Fruit fly (Drosophila melanogaster) whole organism, embryonic: ENCODE data around the gene Abca3.

Experiments
- CG11398 ChIP-seq: fragments of 200-800 bp; sonication (Bioruptor generic); optimal IDR thresholded peaks from 2 replicates; lab custom pipeline; 2016; ENCODE audit warnings: missing biosample characterization, missing genetic modification characterization
- CG34376 ChIP-seq: fragments of 200-800 bp; sonication (Bioruptor generic); optimal IDR thresholded peaks from 2 replicates; lab custom pipeline; 2018; ENCODE audit warnings: missing biosample characterization, mild to moderate bottlenecking, missing genetic modification characterization
- Camta ChIP-seq: fragments of 200-800 bp; sonication (Bioruptor generic); optimal IDR thresholded peaks from 2 replicates; lab custom pipeline; 2016; ENCODE audit warnings: missing biosample characterization, missing genetic modification characterization
- Dbx ChIP-seq: fragments of 200-800 bp; sonication (Bioruptor generic); IDR thresholded peaks from 3 replicates; pipeline ENCODE4 v1.3.6; 2022; ENCODE audit warnings: missing biosample characterization, missing genetic modification characterization
- NK7.1 ChIP-seq: fragments of 200-800 bp; sonication (Bioruptor generic); optimal IDR thresholded peaks from 3 replicates; lab custom pipeline; 2016; ENCODE audit warnings: missing biosample characterization, missing genetic modification characterization
- al ChIP-seq: fragments of 200-800 bp; sonication (Bioruptor generic); IDR thresholded peaks from 2 replicates; pipeline ENCODE4 v1.3.6; 2022; ENCODE audit warnings: missing biosample characterization, missing genetic modification characterization
- gsb-n ChIP-seq: fragments of 200-800 bp; sonication (Bioruptor generic); optimal IDR thresholded peaks from 3 replicates; lab custom pipeline; 2018; ENCODE audit warnings: missing biosample characterization, mild to moderate bottlenecking, missing genetic modification characterization
- twi ChIP-seq: fragments of 200-800 bp; optimal IDR thresholded peaks from 2 replicates; lab custom pipeline; 2019; ENCODE audit warnings: missing biosample characterization, mild to moderate bottlenecking, missing genetic modification characterization, moderate library complexity

DNA sequence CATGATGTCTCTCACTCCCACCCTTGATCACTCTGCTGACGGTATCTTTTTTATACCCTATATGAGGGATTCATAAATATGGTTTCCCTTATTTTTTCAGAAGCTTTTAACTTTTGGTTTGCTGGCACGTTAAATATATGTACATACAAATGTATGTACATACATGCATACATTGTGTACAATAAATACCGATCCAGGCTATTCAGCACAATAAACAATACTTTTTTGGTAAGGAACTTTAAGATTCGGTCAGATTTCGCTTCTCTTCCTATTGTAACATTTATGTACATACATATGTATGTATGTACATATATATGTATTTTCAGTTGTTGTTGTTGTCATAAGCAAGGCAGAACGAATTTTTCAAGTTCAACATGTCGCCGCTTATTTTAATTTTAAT, 24.4 kb downstream of the Abca3 start:
- no peak for TF ChIP-seq Camta (GFP tag; lab: Kevin White, UChicago)
- no peak for TF ChIP-seq gsb-n (tag; lab: Kevin White, UChicago)
- no peak for TF ChIP-seq CG11398 (GFP tag; lab: Kevin White, UChicago)
- TF ChIP-seq al = no peak
- no peak for TF ChIP-seq CG34376
- no peak for TF ChIP-seq Dbx
- no peak for TF ChIP-seq NK7.1 (GFP tag; lab: Kevin White, UChicago)
- no peak for TF ChIP-seq twi (tag; lab: Kevin White, UChicago)
